Worm (Caenorhabditis elegans) whole organism, L4 larva: ENCODE results near the gene capa-1.

Source experiments
- F10B5.3 ChIP-seq: sonication (generic microtip); optimal IDR thresholded peaks from 2 replicates; lab custom pipeline; 2016; ENCODE audit warnings: mild to moderate bottlenecking, missing genetic modification characterization, missing compliant biosample characterization
- F26F4.8 ChIP-seq: fragments of 200-800 bp; sonication (Bioruptor generic); conservative IDR thresholded peaks from 2 replicates; pipeline ENCODE4 v1.3.6; 2022; ENCODE audit warnings: missing genetic modification characterization, missing compliant biosample characterization
- F37D6.2 ChIP-seq: sonication (generic microtip); optimal IDR thresholded peaks from 2 replicates; lab custom pipeline; 2016; ENCODE audit warnings: mild to moderate bottlenecking, missing genetic modification characterization, missing compliant biosample characterization
- F49E8.2 ChIP-seq: sonication (generic microtip); optimal IDR thresholded peaks from 2 replicates; lab custom pipeline; 2016; ENCODE audit warnings: missing compliant biosample characterization, mild to moderate bottlenecking, missing genetic modification characterization, borderline replicate concordance
- ZK546.5 ChIP-seq, 2 experiments: sonication (generic microtip); optimal IDR thresholded peaks; 2 replicates each; lab custom pipeline; 2017; ENCODE audit warnings: missing biosample characterization in 2 of 2, missing genetic modification characterization in 2 of 2
- aha-1 ChIP-seq: fragments of 150-350 bp; peaks from one replicate; lab custom pipeline; 2014; ENCODE audit warnings: missing biosample characterization, missing genetic modification characterization
- aly-2 ChIP-seq: sonication (generic microtip); optimal IDR thresholded peaks from 2 replicates; lab custom pipeline; 2018; ENCODE audit warnings: missing biosample characterization, missing genetic modification characterization
- arid-1 ChIP-seq: fragments of 200-800 bp; sonication (Bioruptor generic); conservative IDR thresholded peaks from 2 replicates; pipeline ENCODE4 v1.3.6; 2022; ENCODE audit warnings: missing genetic modification reagents, missing genetic modification characterization, missing compliant biosample characterization
- attf-4 ChIP-seq: sonication (generic microtip); optimal IDR thresholded peaks from 3 replicates; lab custom pipeline; 2017; ENCODE audit warnings: missing biosample characterization, missing genetic modification characterization
- cey-2 ChIP-seq: sonication (generic microtip); optimal IDR thresholded peaks from 3 replicates; lab custom pipeline; 2017; ENCODE audit warnings: missing genetic modification characterization, mild to moderate bottlenecking, missing compliant biosample characterization, antibody characterized with exemption, borderline replicate concordance; ENCODE audit not compliant: insufficient read depth
- ctbp-1 ChIP-seq: fragments of 200-800 bp; sonication (Bioruptor generic); IDR thresholded peaks from 2 replicates; pipeline ENCODE4 v1.3.6; 2022; ENCODE audit warnings: missing genetic modification reagents, missing genetic modification characterization, missing compliant biosample characterization
- daf-16 ChIP-seq, 3 experiments: sonication (generic microtip); optimal IDR thresholded peaks; 2 replicates each; lab custom pipeline; 2016 to 2017; ENCODE audit warnings: missing genetic modification characterization in 3 of 3, missing genetic modification reagents in 3 of 3, mild to moderate bottlenecking in 2 of 3, missing compliant biosample characterization in 2 of 3, missing biosample characterization in 1 of 3, moderate library complexity in 1 of 3
- dmd-6 ChIP-seq: fragments of 200-800 bp; sonication (Bioruptor generic); IDR thresholded peaks from 2 replicates; pipeline ENCODE4 v1.3.6; 2022; ENCODE audit warnings: missing genetic modification reagents, missing genetic modification characterization, missing compliant biosample characterization
- egl-27 ChIP-seq: sonication (generic microtip); optimal IDR thresholded peaks from 3 replicates; lab custom pipeline; 2017; ENCODE audit warnings: missing biosample characterization, missing genetic modification reagents, missing genetic modification characterization
- hlh-11 ChIP-seq: fragments of 200-800 bp; sonication (Bioruptor generic); optimal IDR thresholded peaks from 2 replicates; lab custom pipeline; 2018; ENCODE audit warnings: mild to moderate bottlenecking, missing genetic modification characterization, missing compliant biosample characterization
- hlh-30 ChIP-seq: sonication (generic microtip); optimal IDR thresholded peaks from 2 replicates; lab custom pipeline; 2017; ENCODE audit warnings: antibody characterized with exemption, mild to moderate bottlenecking, missing genetic modification characterization, missing compliant biosample characterization; ENCODE audit not compliant: insufficient read depth
- lim-7 ChIP-seq: fragments of 200-800 bp; sonication (Bioruptor generic); IDR thresholded peaks from 2 replicates; pipeline ENCODE4 v1.3.6; 2022; ENCODE audit warnings: missing genetic modification characterization, missing compliant biosample characterization
- lin-1 ChIP-seq: fragments of 200-800 bp; sonication (Bioruptor generic); IDR thresholded peaks from 2 replicates; pipeline ENCODE4 v1.3.6; 2022; ENCODE audit warnings: missing genetic modification reagents, missing genetic modification characterization, missing compliant biosample characterization
- lin-13 ChIP-seq: fragments of 150-350 bp; optimal IDR thresholded peaks from 2 replicates; lab custom pipeline; 2014; ENCODE audit warnings: missing biosample characterization, missing genetic modification reagents, missing genetic modification characterization
- lin-39 ChIP-seq: fragments of 150-350 bp; optimal IDR thresholded peaks from 2 replicates; lab custom pipeline; 2014; ENCODE audit warnings: missing biosample characterization, missing genetic modification reagents, missing genetic modification characterization
- lir-3 ChIP-seq: sonication (generic microtip); optimal IDR thresholded peaks from 2 replicates; lab custom pipeline; 2016; ENCODE audit warnings: mild to moderate bottlenecking, missing genetic modification characterization, missing compliant biosample characterization
- lsy-2 ChIP-seq, 2 experiments: fragments of 150-350 bp in 1 of 2; sonication (generic microtip) in 1 of 2; optimal IDR thresholded peaks; 2 replicates each; lab custom pipeline; 2014 to 2017; ENCODE audit warnings: missing biosample characterization in 2 of 2, missing genetic modification characterization in 2 of 2
- madf-5 ChIP-seq, 2 experiments: fragments of 200-800 bp; sonication (Bioruptor generic); IDR thresholded peaks; 2 replicates each; pipeline ENCODE4 v1.3.6; 2022; ENCODE audit warnings: missing compliant biosample characterization in 2 of 2, missing genetic modification characterization in 2 of 2
- mes-2 ChIP-seq: sonication (generic microtip); optimal IDR thresholded peaks from 2 replicates; lab custom pipeline; 2016; ENCODE audit warnings: missing genotype, mild to moderate bottlenecking, missing genetic modification characterization, missing compliant biosample characterization; ENCODE audit not compliant: poor library complexity, severe bottlenecking
- nhr-11 ChIP-seq: fragments of 150-350 bp; optimal IDR thresholded peaks from 2 replicates; lab custom pipeline; 2014; ENCODE audit warnings: missing biosample characterization, missing genetic modification characterization
- nhr-237 ChIP-seq: sonication (generic microtip); optimal IDR thresholded peaks from 2 replicates; lab custom pipeline; 2017; ENCODE audit warnings: missing biosample characterization, missing genetic modification characterization
- nhr-28 ChIP-seq: fragments of 150-350 bp; optimal IDR thresholded peaks from 2 replicates; lab custom pipeline; 2014; ENCODE audit warnings: missing biosample characterization, missing genetic modification characterization
- nhr-42 ChIP-seq: fragments of 200-800 bp; sonication (Bioruptor generic); IDR thresholded peaks from 2 replicates; pipeline ENCODE4 v1.3.6; 2022; ENCODE audit warnings: missing genetic modification characterization, missing compliant biosample characterization
- nhr-48 ChIP-seq: sonication (generic microtip); optimal IDR thresholded peaks from 2 replicates; lab custom pipeline; 2016; ENCODE audit warnings: mild to moderate bottlenecking, missing genetic modification characterization, missing compliant biosample characterization
- nhr-76 ChIP-seq: fragments of 150-350 bp; optimal IDR thresholded peaks from 2 replicates; lab custom pipeline; 2014; ENCODE audit warnings: missing biosample characterization, missing genetic modification characterization
- pqm-1 ChIP-seq: sonication (generic microtip); optimal IDR thresholded peaks from 2 replicates; lab custom pipeline; 2017; ENCODE audit warnings: missing biosample characterization, missing genetic modification characterization
- saeg-2 ChIP-seq: fragments of 200-800 bp; sonication (Bioruptor generic); IDR thresholded peaks from 2 replicates; pipeline ENCODE4 v1.3.6; 2022; ENCODE audit warnings: missing genetic modification reagents, missing genetic modification characterization, missing compliant biosample characterization
- skn-1 ChIP-seq: fragments of 150-350 bp; optimal IDR thresholded peaks from 2 replicates; lab custom pipeline; 2014; ENCODE audit warnings: missing biosample characterization, missing genetic modification characterization
- snpc-1.2 ChIP-seq: fragments of 200-800 bp; sonication (Bioruptor generic); IDR thresholded peaks from 2 replicates; pipeline ENCODE4 v1.3.6; 2022; ENCODE audit warnings: missing genetic modification reagents, missing genetic modification characterization, missing compliant biosample characterization
- unc-130 ChIP-seq: sonication (generic microtip); optimal IDR thresholded peaks from 2 replicates; lab custom pipeline; 2016; ENCODE audit warnings: missing genetic modification reagents, missing genetic modification characterization, missing compliant biosample characterization
- unc-62 ChIP-seq, 3 experiments: fragments of 150-350 bp in 1 of 3; sonication (generic microtip); optimal IDR thresholded peaks in 2 of 3; peaks in 1 of 3; 1 replicate in 1 of 3; 2 replicates in 2 of 3; lab custom pipeline; 2014 to 2017; ENCODE audit warnings: missing biosample characterization in 3 of 3, missing genetic modification characterization in 3 of 3, missing genetic modification reagents in 3 of 3, missing genotype in 1 of 3
- zip-2 ChIP-seq: fragments of 150-350 bp; optimal IDR thresholded peaks from 2 replicates; lab custom pipeline; 2014; ENCODE audit warnings: missing biosample characterization, missing genetic modification characterization

Gene capa-1

DNA sequence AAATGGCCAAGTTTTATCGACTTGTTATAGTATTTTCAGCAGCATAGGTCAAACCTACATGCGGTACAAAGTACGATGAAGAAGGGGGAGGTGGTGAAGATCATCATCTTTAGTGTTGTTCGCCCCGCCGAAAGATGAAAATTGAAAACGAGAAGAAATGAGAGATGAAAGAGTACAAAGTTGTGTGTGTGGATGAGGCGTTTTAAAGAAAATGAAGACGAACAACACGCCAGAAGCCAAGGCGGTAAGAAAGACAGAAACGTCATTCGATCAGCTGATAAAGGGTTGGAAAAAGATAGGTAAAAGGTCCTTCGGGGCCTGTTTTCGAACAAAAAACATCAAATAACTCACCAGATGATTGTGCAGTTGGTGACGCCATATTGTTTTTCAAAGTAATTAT lies 24.7 kb downstream of the capa-1 start:
- TF ChIP-seq lir-3 (tag; lab: Kevin White, UChicago) (no peak), lin-39 (tag; lab: Kevin White, UChicago) (no peak), pqm-1 (tag; lab: Kevin White, UChicago) (no peak), skn-1 (tag; lab: Kevin White, UChicago) (no peak), nhr-48 (tag; lab: Kevin White, UChicago) (no peak), hlh-30 (peak; percentile 31), lin-1 (GFP tag; lab: Robert Waterston, UW) (no peak), hlh-11 (tag; lab: Kevin White, UChicago) (peak; percentile 72), egl-27 (tag; lab: Kevin White, UChicago) (no peak), lsy-2 (tag; optimal IDR thresholded peaks at IDR 0.05; lab: Kevin White, UChicago) (peak in 1 of 2 experiments; percentile 11), nhr-237 (tag; lab: Kevin White, UChicago) (no peak), daf-16 (GFP tag; optimal IDR thresholded peaks at IDR 0.05; lab: Kevin White, UChicago) (peak in 1 of 2 experiments; percentile 78), daf-16 (tag; optimal IDR thresholded peaks at IDR 0.05; lab: Kevin White, UChicago) (no peak), F49E8.2 (tag; lab: Kevin White, UChicago) (no peak), dmd-6 (GFP tag; lab: Robert Waterston, UW) (0 out of 2 replicates have a peak, but pooled peaks have one; percentile 8), lim-7 (GFP tag; lab: Robert Waterston, UW) (no peak), madf-5 (GFP tag; IDR thresholded peaks at IDR 0.05; lab: Robert Waterston, UW) (no peak), snpc-1.2 (GFP tag; lab: Robert Waterston, UW) (no peak), nhr-28 (tag; lab: Kevin White, UChicago) (peak; percentile 9), nhr-11 (tag; lab: Kevin White, UChicago) (peak; percentile 37), aha-1 (peak; percentile 88), mes-2 (tag; lab: Kevin White, UChicago) (no peak)
- TF ChIP-seq, all 104 proteins: peak for 8

DNA sequence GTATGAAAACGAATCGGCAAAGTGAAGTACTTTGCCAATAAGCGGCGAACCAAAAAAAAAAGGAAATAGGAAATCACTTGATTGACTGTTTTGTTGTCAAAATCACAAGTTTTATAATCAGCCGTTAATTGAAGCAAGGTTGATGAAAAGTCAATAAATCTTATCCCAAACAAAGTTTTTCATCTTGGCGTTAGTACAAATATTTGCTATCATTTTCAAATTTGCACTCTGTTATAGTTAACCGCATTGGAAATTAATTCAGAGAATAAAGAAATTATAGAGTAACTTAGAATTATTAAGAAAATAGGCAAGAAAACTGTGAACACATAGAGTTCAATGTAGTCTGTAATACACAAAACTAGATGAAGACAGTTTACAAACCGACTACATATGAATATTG lies 25.3 kb downstream of the capa-1 start, which contains the start of gene acs-17:
acs-17 (minus strand) TSS at position 23 of the 400 bp plus-strand sequence.
- TF ChIP-seq F37D6.2 (tag; lab: Kevin White, UChicago) (no peak), ctbp-1 (GFP tag; lab: Robert Waterston, UW) (no peak), aha-1 (peak; percentile 18), F49E8.2 (tag; lab: Kevin White, UChicago) (no peak), cey-2 (tag; lab: Kevin White, UChicago) (no peak), aly-2 (tag; lab: Kevin White, UChicago) (no peak), unc-62 (GFP tag; optimal IDR thresholded peaks at IDR 0.05 in 1 of 2; lab: Kevin White, UChicago) (peak in 1 of 2 experiments; percentile 95), unc-62 (tag; optimal IDR thresholded peaks at IDR 0.05; lab: Kevin White, UChicago) (no peak)

DNA sequence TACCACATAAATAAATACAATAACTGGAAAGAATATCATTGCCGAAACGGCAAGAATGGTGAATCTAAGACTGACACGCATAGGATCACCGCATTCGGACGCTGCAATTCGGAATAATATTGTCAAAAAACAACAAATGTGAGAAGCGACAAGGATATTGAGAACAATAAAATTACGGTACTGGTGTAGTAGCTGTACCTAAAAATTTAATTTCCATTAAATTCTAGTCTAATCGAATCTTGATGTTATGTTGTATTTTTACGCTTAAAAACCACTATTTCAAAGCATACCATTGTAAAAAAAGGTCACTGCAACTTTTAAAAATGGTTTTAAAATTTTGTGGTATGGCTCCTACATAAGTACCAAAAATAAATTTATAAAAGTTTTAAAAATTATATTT lies 29.6 kb downstream of the capa-1 start, which contains the start of gene mig-23:
mig-23 (minus strand) TSS at position 101 of the 400 bp plus-strand sequence.
- TF ChIP-seq lir-3 (tag; lab: Kevin White, UChicago) (no peak), unc-62 (GFP tag; optimal IDR thresholded peaks at IDR 0.05 in 1 of 2; lab: Kevin White, UChicago) (no peak), unc-62 (tag; optimal IDR thresholded peaks at IDR 0.05; lab: Kevin White, UChicago) (no peak), nhr-237 (tag; lab: Kevin White, UChicago) (no peak), snpc-1.2 (GFP tag; lab: Robert Waterston, UW) (no peak), zip-2 (tag; lab: Kevin White, UChicago) (no peak), madf-5 (GFP tag; IDR thresholded peaks at IDR 0.05; lab: Robert Waterston, UW) (no peak), unc-130 (GFP tag; lab: Kevin White, UChicago) (no peak), nhr-42 (no peak), ZK546.5 (tag; optimal IDR thresholded peaks at IDR 0.05; lab: Kevin White, UChicago) (no peak), nhr-76 (tag; lab: Kevin White, UChicago) (no peak), ctbp-1 (GFP tag; lab: Robert Waterston, UW) (no peak), F49E8.2 (tag; lab: Kevin White, UChicago) (no peak), arid-1 (GFP tag; lab: Robert Waterston, UW) (no peak), mes-2 (tag; lab: Kevin White, UChicago) (no peak), saeg-2 (GFP tag; lab: Robert Waterston, UW) (no peak), F26F4.8 (GFP tag; lab: Robert Waterston, UW) (no peak), lin-13 (GFP tag; lab: Kevin White, UChicago) (no peak), F10B5.3 (tag; lab: Kevin White, UChicago) (no peak), attf-4 (tag; lab: Kevin White, UChicago) (no peak)
- TF ChIP-seq, all 104 proteins: peak for 0
